Fruit fly (Drosophila melanogaster) whole organism, embryonic: ENCODE measurements around the gene Sfp93F.

ENCODE experiments used
- CG10209 ChIP-seq: fragments of 200-800 bp; sonication (Bioruptor generic); optimal IDR thresholded peaks from 3 replicates; lab custom pipeline; 2017; ENCODE audit warnings: missing biosample characterization, mild to moderate bottlenecking, missing genetic modification characterization, missing genetic modification reagents
- CG11085 ChIP-seq: fragments of 200-800 bp; sonication (Bioruptor generic); IDR thresholded peaks from 2 replicates; pipeline ENCODE4 v1.3.6; 2022; ENCODE audit warnings: missing biosample characterization, missing genetic modification characterization
- CG11398 ChIP-seq: fragments of 200-800 bp; sonication (Bioruptor generic); optimal IDR thresholded peaks from 2 replicates; lab custom pipeline; 2016; ENCODE audit warnings: missing biosample characterization, missing genetic modification characterization
- CG11504 ChIP-seq: fragments of 200-800 bp; sonication (Bioruptor generic); optimal IDR thresholded peaks from 3 replicates; lab custom pipeline; 2019; ENCODE audit warnings: missing biosample characterization, mild to moderate bottlenecking, missing genetic modification characterization, moderate library complexity
- CG12236 ChIP-seq: fragments of 200-800 bp; sonication (Bioruptor generic); optimal IDR thresholded peaks from 2 replicates; lab custom pipeline; 2016; ENCODE audit warnings: missing biosample characterization, missing genetic modification characterization
- CG12659 ChIP-seq: fragments of 200-800 bp; sonication (Bioruptor generic); optimal IDR thresholded peaks from 3 replicates; lab custom pipeline; 2017; ENCODE audit warnings: mild to moderate bottlenecking, missing biosample characterization, missing genetic modification reagents, missing genetic modification characterization
- CG13424 ChIP-seq: fragments of 200-800 bp; sonication (Bioruptor generic); optimal IDR thresholded peaks from 2 replicates; lab custom pipeline; 2019; ENCODE audit warnings: missing biosample characterization, mild to moderate bottlenecking, missing genetic modification characterization, moderate library complexity
- CG13894 ChIP-seq: fragments of 200-800 bp; sonication (Bioruptor generic); optimal IDR thresholded peaks from 3 replicates; lab custom pipeline; 2018; ENCODE audit warnings: missing biosample characterization, mild to moderate bottlenecking, missing genetic modification characterization, moderate library complexity
- CG15011 ChIP-seq: fragments of 200-800 bp; sonication (Bioruptor generic); optimal IDR thresholded peaks from 3 replicates; lab custom pipeline; 2018; ENCODE audit warnings: missing biosample characterization, mild to moderate bottlenecking, missing genetic modification characterization
- CG1603 ChIP-seq: fragments of 200-800 bp; sonication (Bioruptor generic); optimal IDR thresholded peaks from 2 replicates; lab custom pipeline; 2019; ENCODE audit warnings: missing biosample characterization, mild to moderate bottlenecking, missing genetic modification characterization, moderate library complexity
- CG18262 ChIP-seq: fragments of 200-800 bp; optimal IDR thresholded peaks from 3 replicates; lab custom pipeline; 2019; ENCODE audit warnings: missing biosample characterization, mild to moderate bottlenecking, missing genetic modification characterization, moderate library complexity
- CG31388 ChIP-seq: fragments of 200-800 bp; sonication (Bioruptor generic); optimal IDR thresholded peaks from 2 replicates; lab custom pipeline; 2016; ENCODE audit warnings: missing biosample characterization, missing genetic modification characterization
- CG3163 ChIP-seq: fragments of 200-800 bp; sonication (Bioruptor generic); optimal IDR thresholded peaks from 3 replicates; lab custom pipeline; 2016; ENCODE audit warnings: missing biosample characterization, missing genetic modification characterization
- CG3281 ChIP-seq: fragments of 200-800 bp; sonication (Bioruptor generic); optimal IDR thresholded peaks from 3 replicates; lab custom pipeline; 2017; ENCODE audit warnings: missing biosample characterization, mild to moderate bottlenecking, missing genetic modification characterization
- CG3847 ChIP-seq: fragments of 200-800 bp; sonication (Bioruptor generic); IDR thresholded peaks from 2 replicates; pipeline ENCODE4 v1.3.6; 2022; ENCODE audit warnings: missing biosample characterization, missing genetic modification characterization
- CG4404 ChIP-seq: fragments of 200-800 bp; sonication (Bioruptor generic); IDR thresholded peaks from 2 replicates; pipeline ENCODE4 v1.3.6; 2022; ENCODE audit warnings: missing biosample characterization, missing genetic modification characterization
- CG4424 ChIP-seq: fragments of 200-800 bp; sonication (Bioruptor generic); optimal IDR thresholded peaks from 3 replicates; lab custom pipeline; 2016; ENCODE audit warnings: missing biosample characterization, missing genetic modification characterization
- CG4820 ChIP-seq: fragments of 200-800 bp; sonication (Bioruptor generic); optimal IDR thresholded peaks from 3 replicates; lab custom pipeline; 2016; ENCODE audit warnings: missing biosample characterization, missing genetic modification characterization
- CG6175 ChIP-seq: fragments of 200-800 bp; sonication (Bioruptor generic); IDR thresholded peaks from 3 replicates; pipeline ENCODE4 v1.3.6; 2022; ENCODE audit warnings: missing biosample characterization, missing genetic modification characterization
- CG7372 ChIP-seq: fragments of 200-800 bp; sonication (Bioruptor generic); IDR thresholded peaks from 2 replicates; pipeline ENCODE4 v1.3.6; 2022; ENCODE audit warnings: missing biosample characterization, missing genetic modification characterization
- CG7786 ChIP-seq: fragments of 200-800 bp; sonication (Bioruptor generic); optimal IDR thresholded peaks from 2 replicates; lab custom pipeline; 2016; ENCODE audit warnings: missing biosample characterization, missing genetic modification characterization
- CG9437 ChIP-seq: fragments of 200-800 bp; sonication (Bioruptor generic); optimal IDR thresholded peaks from 2 replicates; lab custom pipeline; 2018; ENCODE audit warnings: missing biosample characterization, mild to moderate bottlenecking, missing genetic modification characterization
- D ChIP-seq, 2 experiments: fragments of 200-800 bp in 1 of 2; fragments of >200 bp in 1 of 2; sonication (Bioruptor generic) in 1 of 2; optimal IDR thresholded peaks; 2 replicates in 1 of 2; 3 replicates in 1 of 2; lab custom pipeline; 2017; ENCODE audit warnings: mild to moderate bottlenecking in 1 of 2, missing biosample characterization in 1 of 2, missing genetic modification characterization in 1 of 2, missing genetic modification reagents in 1 of 2
- MBD-R2 ChIP-seq: fragments of 200-800 bp; sonication (Bioruptor generic); IDR thresholded peaks from 2 replicates; pipeline ENCODE4 v1.3.6; 2022; ENCODE audit warnings: missing biosample characterization, missing genetic modification characterization
- MTF-1 ChIP-seq: fragments of 200-800 bp; sonication (Bioruptor generic); optimal IDR thresholded peaks from 2 replicates; lab custom pipeline; 2018; ENCODE audit warnings: missing biosample characterization, mild to moderate bottlenecking, missing genetic modification characterization, borderline replicate concordance
- NC2β ChIP-seq: fragments of 200-800 bp; sonication (Bioruptor generic); optimal IDR thresholded peaks from 2 replicates; lab custom pipeline; 2016; ENCODE audit warnings: missing biosample characterization, missing genetic modification characterization
- Optix ChIP-seq: fragments of 200-800 bp; sonication (Bioruptor generic); IDR thresholded peaks from 3 replicates; pipeline ENCODE4 v1.3.6; 2022; ENCODE audit warnings: missing biosample characterization, missing genetic modification characterization
- Ravus ChIP-seq: fragments of 200-800 bp; sonication (Bioruptor generic); IDR thresholded peaks from 2 replicates; pipeline ENCODE4 v1.3.6; 2022; ENCODE audit warnings: missing biosample characterization, missing genetic modification characterization
- Sry-β ChIP-seq: fragments of 200-800 bp; sonication (Bioruptor generic); optimal IDR thresholded peaks from 2 replicates; lab custom pipeline; 2018; ENCODE audit warnings: missing biosample characterization, mild to moderate bottlenecking, missing genetic modification characterization, moderate library complexity
- ac ChIP-seq: fragments of 200-800 bp; sonication (Bioruptor generic); optimal IDR thresholded peaks from 3 replicates; lab custom pipeline; 2017; ENCODE audit warnings: missing biosample characterization, mild to moderate bottlenecking, missing genetic modification characterization
- amos ChIP-seq: fragments of 200-800 bp; sonication (Bioruptor generic); IDR thresholded peaks from 2 replicates; pipeline ENCODE4 v1.3.6; 2022; ENCODE audit warnings: missing biosample characterization, missing genetic modification characterization; ENCODE audit not compliant: partially characterized antibody
- cas ChIP-seq: fragments of 200-800 bp; sonication (Bioruptor generic); IDR thresholded peaks from 2 replicates; pipeline ENCODE4 v1.3.6; 2022; ENCODE audit warnings: missing biosample characterization, missing genetic modification characterization
- dmrt11E ChIP-seq: fragments of 200-800 bp; sonication (Bioruptor generic); optimal IDR thresholded peaks from 3 replicates; lab custom pipeline; 2018; ENCODE audit warnings: missing biosample characterization, mild to moderate bottlenecking, missing genetic modification characterization, moderate library complexity
- dysf ChIP-seq: fragments of 200-800 bp; sonication (Bioruptor generic); IDR thresholded peaks from 3 replicates; pipeline ENCODE4 v1.3.6; 2022; ENCODE audit warnings: missing biosample characterization, missing genetic modification characterization
- en ChIP-seq: fragments of 200-800 bp; sonication (Bioruptor generic); optimal IDR thresholded peaks from 2 replicates; lab custom pipeline; 2016; ENCODE audit warnings: missing biosample characterization, missing genetic modification characterization
- gcm ChIP-seq: fragments of 200-800 bp; sonication (Bioruptor generic); optimal IDR thresholded peaks from 2 replicates; lab custom pipeline; 2019; ENCODE audit warnings: missing biosample characterization, mild to moderate bottlenecking, missing genetic modification characterization, moderate library complexity
- hbn ChIP-seq: fragments of 200-800 bp; sonication (Bioruptor generic); IDR thresholded peaks from 2 replicates; pipeline ENCODE4 v1.3.6; 2022; ENCODE audit warnings: missing biosample characterization, missing genetic modification characterization; ENCODE audit not compliant: partially characterized antibody
- jumu ChIP-seq: fragments of 200-800 bp; sonication (Bioruptor generic); optimal IDR thresholded peaks from 3 replicates; lab custom pipeline; 2016; ENCODE audit warnings: missing biosample characterization, missing genetic modification characterization
- nau ChIP-seq: fragments of 200-800 bp; sonication (Bioruptor generic); optimal IDR thresholded peaks from 3 replicates; lab custom pipeline; 2017; ENCODE audit warnings: missing biosample characterization, mild to moderate bottlenecking, missing genetic modification characterization, missing genetic modification reagents
- oc ChIP-seq: fragments of 200-800 bp; sonication (Bioruptor generic); optimal IDR thresholded peaks from 2 replicates; lab custom pipeline; 2018; ENCODE audit warnings: missing biosample characterization, mild to moderate bottlenecking, missing genetic modification characterization, moderate library complexity
- p53 ChIP-seq: fragments of 200-800 bp; sonication (Bioruptor generic); optimal IDR thresholded peaks from 2 replicates; lab custom pipeline; 2016; ENCODE audit warnings: missing biosample characterization, missing genetic modification characterization
- prd ChIP-seq, 3 experiments: fragments of >200 bp in 2 of 3; fragments of 200-800 bp in 1 of 3; sonication (Bioruptor generic) in 1 of 3; optimal IDR thresholded peaks in 2 of 3; IDR thresholded peaks in 1 of 3; 2 replicates in 2 of 3; 3 replicates in 1 of 3; pipeline versions ENCODE4 v1.3.6 to Lab custom; 2017 to 2022; ENCODE audit warnings: missing biosample characterization in 1 of 3, missing genetic modification characterization in 1 of 3
- pros ChIP-seq: fragments of 200-800 bp; sonication (Bioruptor generic); optimal IDR thresholded peaks from 3 replicates; lab custom pipeline; 2019; ENCODE audit warnings: missing biosample characterization, mild to moderate bottlenecking, missing genetic modification characterization, moderate library complexity
- run ChIP-seq: fragments of 200-800 bp; sonication (Bioruptor generic); optimal IDR thresholded peaks from 3 replicates; lab custom pipeline; 2018; ENCODE audit warnings: missing biosample characterization, mild to moderate bottlenecking, missing genetic modification characterization
- slou ChIP-seq: fragments of 200-800 bp; sonication (Bioruptor generic); optimal IDR thresholded peaks from 3 replicates; lab custom pipeline; 2016; ENCODE audit warnings: missing biosample characterization, missing genetic modification characterization
- ssp ChIP-seq: fragments of 200-800 bp; sonication (Bioruptor generic); IDR thresholded peaks from 2 replicates; pipeline ENCODE4 v1.3.6; 2022; ENCODE audit warnings: missing biosample characterization, missing genetic modification characterization
- tio ChIP-seq: fragments of 200-800 bp; sonication (Bioruptor generic); optimal IDR thresholded peaks from 2 replicates; lab custom pipeline; 2017; ENCODE audit warnings: missing biosample characterization, missing genetic modification characterization, inconsistent platforms
- toy ChIP-seq: fragments of 200-800 bp; sonication (Bioruptor generic); IDR thresholded peaks from 2 replicates; pipeline ENCODE4 v1.3.6; 2022; ENCODE audit warnings: missing biosample characterization, missing genetic modification characterization
- tx ChIP-seq: fragments of 200-800 bp; sonication (Bioruptor generic); optimal IDR thresholded peaks from 2 replicates; lab custom pipeline; 2016; ENCODE audit warnings: missing biosample characterization, missing genetic modification characterization
- wek ChIP-seq: fragments of 200-800 bp; sonication (Bioruptor generic); optimal IDR thresholded peaks from 3 replicates; lab custom pipeline; 2018; ENCODE audit warnings: missing biosample characterization, mild to moderate bottlenecking, missing genetic modification characterization, moderate library complexity

Gene Sfp93F

DNA sequence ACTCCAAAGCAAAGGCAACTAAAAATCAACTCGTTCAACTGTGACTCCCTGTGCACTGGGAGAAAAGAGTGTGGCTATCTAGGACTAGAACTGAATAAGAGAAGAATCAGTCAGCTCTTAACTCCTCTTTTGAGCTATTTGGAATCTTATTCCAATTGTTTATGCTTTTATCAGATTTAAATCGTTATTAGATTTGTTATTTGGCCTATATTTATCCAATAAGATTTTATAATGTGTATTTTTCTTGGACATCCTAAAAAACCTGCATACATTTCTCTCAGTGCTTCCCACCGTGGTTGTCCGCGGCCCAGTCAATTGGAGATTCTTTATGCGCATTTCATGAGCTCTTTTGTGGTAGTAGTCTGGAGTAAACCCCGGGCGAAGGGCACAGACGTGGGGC lies 45.4 kb upstream of the Sfp93F start (continued):
- TF ChIP-seq tx (GFP tag; lab: Kevin White, UChicago) (peak; percentile 70), cas (GFP tag; lab: Robert Waterston, UW) (no peak), D (optimal IDR thresholded peaks at IDR 0.05; lab: Kevin White, UChicago) (no peak), D (GFP tag; optimal IDR thresholded peaks at IDR 0.05; lab: Kevin White, UChicago) (peak; percentile 58), gcm (GFP tag; lab: Kevin White, UChicago) (peak; percentile 33), tio (GFP tag; lab: Kevin White, UChicago) (peak; percentile 63), MBD-R2 (GFP tag; lab: Robert Waterston, UW) (peak; percentile 24; the same call in 1 of the 2 replicates), CG3847 (GFP tag; lab: Robert Waterston, UW) (peak; percentile 36; the same call in 1 of the 2 replicates), CG7786 (GFP tag; lab: Kevin White, UChicago) (peak; percentile 60), ac (no peak), MTF-1 (peak; percentile 4), CG4404 (GFP tag; lab: Robert Waterston, UW) (no peak; the same call in 1 of the 2 replicates), CG4820 (GFP tag; lab: Kevin White, UChicago) (peak; percentile 61), CG13424 (peak; percentile 67), run (tag; lab: Kevin White, UChicago) (no peak), en (GFP tag; lab: Kevin White, UChicago) (peak; percentile 55), CG31388 (GFP tag; lab: Kevin White, UChicago) (no peak), amos (GFP tag; lab: Robert Waterston, UW) (no peak), p53 (GFP tag; lab: Kevin White, UChicago) (no peak), CG10209 (GFP tag; lab: Kevin White, UChicago) (peak; percentile 69), NC2β (peak; percentile 31), pros (no peak), prd (optimal IDR thresholded peaks at IDR 0.05; lab: Kevin White, UChicago) (no peak), prd (GFP tag; IDR thresholded peaks at IDR 0.05; lab: Robert Waterston, UW) (peak; percentile 79), CG4424 (GFP tag; lab: Kevin White, UChicago) (peak; percentile 65), CG3163 (GFP tag; lab: Kevin White, UChicago) (peak; percentile 16), wek (GFP tag; lab: Kevin White, UChicago) (no peak), CG11504 (peak; percentile 78), dmrt11E (tag; lab: Kevin White, UChicago) (peak; percentile 58), oc (tag; lab: Kevin White, UChicago) (no peak), CG7372 (peak; percentile 50), hbn (no peak), toy (GFP tag; lab: Robert Waterston, UW) (no peak), CG1603 (peak; percentile 22), Sry-β (GFP tag; lab: Kevin White, UChicago) (no peak), dysf (GFP tag; lab: Robert Waterston, UW) (peak; percentile 86; the same call in 2 of the 3 replicates), CG12236 (GFP tag; lab: Kevin White, UChicago) (peak; percentile 28), CG6175 (GFP tag; lab: Robert Waterston, UW) (no peak), nau (GFP tag; lab: Kevin White, UChicago) (peak; percentile 62), CG12659 (GFP tag; lab: Kevin White, UChicago) (peak; percentile 56), CG15011 (GFP tag; lab: Kevin White, UChicago) (peak; percentile 18), CG18262 (tag; lab: Kevin White, UChicago) (peak; percentile 76), slou (peak; percentile 16), CG11398 (GFP tag; lab: Kevin White, UChicago) (no peak), Ravus (GFP tag; lab: Robert Waterston, UW) (peak; percentile 31), CG9437 (peak; percentile 20), CG13894 (tag; lab: Kevin White, UChicago) (no peak), ssp (peak; percentile 53), Optix (GFP tag; lab: Robert Waterston, UW) (peak; percentile 13; the same call in 1 of the 3 replicates), CG3281 (GFP tag; lab: Kevin White, UChicago) (no peak), CG11085 (GFP tag; lab: Robert Waterston, UW) (no peak), jumu (GFP tag; lab: Kevin White, UChicago) (peak; percentile 11)
